Fruit fly (Drosophila melanogaster) whole organism, embryonic: ENCODE data around the gene CG11581.
A peak's percentile ranks its signal among the peaks of the same experiment; 100 is the strongest.

Source experiments
- Atf3 ChIP-seq: fragments of 200-800 bp; sonication (Bioruptor generic); optimal IDR thresholded peaks from 3 replicates; lab custom pipeline; 2016; ENCODE audit warnings: missing biosample characterization, missing genetic modification characterization
- CG15269 ChIP-seq: fragments of 200-800 bp; sonication (Bioruptor generic); optimal IDR thresholded peaks from 2 replicates; lab custom pipeline; 2018; ENCODE audit warnings: missing biosample characterization, mild to moderate bottlenecking, missing genetic modification characterization, moderate library complexity
- CG17361 ChIP-seq: fragments of 200-800 bp; sonication (Bioruptor generic); IDR thresholded peaks from 3 replicates; pipeline ENCODE4 v1.3.6; 2022; ENCODE audit warnings: missing biosample characterization, missing genetic modification characterization
- CG31441 ChIP-seq: fragments of 200-800 bp; sonication (Bioruptor generic); IDR thresholded peaks from 2 replicates; pipeline ENCODE4 v1.3.6; 2022; ENCODE audit warnings: missing biosample characterization, missing genetic modification characterization
- CG3281 ChIP-seq: fragments of 200-800 bp; sonication (Bioruptor generic); optimal IDR thresholded peaks from 3 replicates; lab custom pipeline; 2017; ENCODE audit warnings: missing biosample characterization, mild to moderate bottlenecking, missing genetic modification characterization
- Ets65A ChIP-seq: fragments of 200-800 bp; sonication (Bioruptor generic); peaks from one replicate; lab custom pipeline; 2016; ENCODE audit warnings: missing biosample characterization, missing genetic modification characterization
- MTF-1 ChIP-seq: fragments of 200-800 bp; sonication (Bioruptor generic); optimal IDR thresholded peaks from 2 replicates; lab custom pipeline; 2018; ENCODE audit warnings: missing biosample characterization, mild to moderate bottlenecking, missing genetic modification characterization, borderline replicate concordance
- pfk ChIP-seq: fragments of 200-800 bp; sonication (Bioruptor generic); optimal IDR thresholded peaks from 2 replicates; lab custom pipeline; 2018; ENCODE audit warnings: missing biosample characterization, mild to moderate bottlenecking, missing genetic modification characterization, moderate library complexity

DNA sequence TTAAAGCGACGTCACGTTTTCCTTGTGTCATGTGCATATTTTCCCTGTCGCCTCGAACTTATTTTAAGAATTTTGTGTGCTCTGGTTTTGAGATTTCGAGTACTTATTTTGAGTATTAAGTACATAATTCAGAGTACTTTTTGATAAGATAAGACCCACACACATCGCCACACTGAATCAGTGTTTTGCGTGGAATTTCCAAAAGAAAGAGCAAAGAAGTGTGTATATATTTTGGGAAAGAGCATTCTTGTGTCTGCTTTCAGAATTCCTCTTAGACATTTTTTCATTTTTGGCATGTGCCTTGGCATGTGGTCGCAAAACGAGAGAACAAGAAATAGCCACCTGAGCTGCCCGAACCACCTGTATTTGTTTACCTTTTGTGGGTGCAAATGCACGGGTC, 39.1 kb downstream of the CG11581 start:
- TF ChIP-seq Atf3 (GFP tag; lab: Kevin White, UChicago) (no peak), CG31441 (no peak), MTF-1 (GFP tag; lab: Kevin White, UChicago) (no peak), CG3281 (GFP tag; lab: Kevin White, UChicago) (peak; percentile 39), pfk (GFP tag; lab: Kevin White, UChicago) (no peak), CG17361 (GFP tag; lab: Robert Waterston, UW) (no peak), Ets65A (peak; percentile 63), CG15269 (no peak)
